Fruit fly (Drosophila melanogaster): ENCODE measurements around the gene CG6276.

CG6276 gene

DNA sequence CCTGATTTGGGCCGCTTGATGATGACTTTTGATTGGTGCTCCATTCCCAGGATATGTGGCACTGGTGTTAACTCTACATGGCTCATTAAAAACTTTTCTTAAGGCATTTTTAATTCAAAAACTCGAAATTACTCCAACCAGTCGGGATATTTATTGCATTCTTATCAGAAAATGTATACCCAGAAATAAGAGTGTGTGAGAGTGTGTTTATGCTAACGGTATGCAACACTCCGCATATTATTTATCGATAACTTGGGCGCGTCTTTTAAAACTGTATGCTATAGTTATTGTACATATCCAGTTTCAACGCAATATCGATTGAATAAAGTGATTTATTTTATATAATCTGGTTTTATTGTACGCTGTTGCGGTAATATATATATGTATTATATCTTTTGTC is 47.6 kb upstream of the CG6276 start, which contains the start of gene CG34404 (continued):
- no peak for TF ChIP-seq abd-A (tag; optimal IDR thresholded peaks at IDR 0.05)
- peak; percentile 39 for TF ChIP-seq bbx (GFP tag; IDR thresholded peaks at IDR 0.05; ENCODE audit: partially characterized antibody)
- TF ChIP-seq CG1792 (GFP tag; optimal IDR thresholded peaks at IDR 0.05), result no peak
- no peak for TF ChIP-seq CG9215 (GFP tag; IDR thresholded peaks at IDR 0.05)
- no peak for TF ChIP-seq Chrac-16 (GFP tag; optimal IDR thresholded peaks at IDR 0.05)
- TF ChIP-seq tup (GFP tag; optimal IDR thresholded peaks at IDR 0.05), result no peak
- TF ChIP-seq hkb (optimal IDR thresholded peaks at IDR 0.05), result no peak
- no peak for TF ChIP-seq hkb (GFP tag; IDR thresholded peaks at IDR 0.05)
- TF ChIP-seq peb (GFP tag; IDR thresholded peaks at IDR 0.05), result no peak
- TF ChIP-seq Sox102F (GFP tag; optimal IDR thresholded peaks at IDR 0.05), result no peak
- TF ChIP-seq sens (GFP tag), result peak; percentile 62
- no peak for TF ChIP-seq CG6854 (GFP tag; optimal IDR thresholded peaks at IDR 0.05)
- no peak for TF ChIP-seq fd102C (GFP tag; optimal IDR thresholded peaks at IDR 0.05)
- no peak for TF ChIP-seq slbo (GFP tag; IDR thresholded peaks at IDR 0.05)
- TF ChIP-seq CG3281 (GFP tag; optimal IDR thresholded peaks at IDR 0.05), result no peak
- no peak for TF ChIP-seq CG7372 (GFP tag; IDR thresholded peaks at IDR 0.05)
- no peak for TF ChIP-seq CG17186 (GFP tag; optimal IDR thresholded peaks at IDR 0.05)
- TF ChIP-seq Sox100B (GFP tag; optimal IDR thresholded peaks at IDR 0.05), result no peak
- TF ChIP-seq unpg (GFP tag; optimal IDR thresholded peaks at IDR 0.05), result peak; percentile 6
- no peak for TF ChIP-seq CG3726 (GFP tag; IDR thresholded peaks at IDR 0.05)
- peak; percentile 22; the same call in 1 of the 2 replicates for TF ChIP-seq sob (GFP tag; IDR thresholded peaks at IDR 0.05)
- TF ChIP-seq CG8359 (GFP tag; optimal IDR thresholded peaks at IDR 0.05; ENCODE audit: borderline replicate concordance), result no peak
- TF ChIP-seq CG7839 (tag; optimal IDR thresholded peaks at IDR 0.05), result no peak
- TF ChIP-seq hbn (GFP tag; IDR thresholded peaks at IDR 0.05; ENCODE audit: partially characterized antibody), result no peak
- no peak for TF ChIP-seq CG4360 (GFP tag; IDR thresholded peaks at IDR 0.05)
- no peak for TF ChIP-seq Usf (GFP tag; optimal IDR thresholded peaks at IDR 0.05)
- no peak for TF ChIP-seq BtbVII (GFP tag; optimal IDR thresholded peaks at IDR 0.05)
- TF ChIP-seq tin (GFP tag; optimal IDR thresholded peaks at IDR 0.05), result no peak
- no peak for TF ChIP-seq CG13123 (GFP tag; optimal IDR thresholded peaks at IDR 0.05)
- peak; percentile 62 for TF ChIP-seq CG13287 (GFP tag; IDR thresholded peaks at IDR 0.05; ENCODE audit: partially characterized antibody)
- TF ChIP-seq CG32772 (GFP tag; IDR thresholded peaks at IDR 0.05), result no peak
- no peak for TF ChIP-seq da (GFP tag; optimal IDR thresholded peaks at IDR 0.05)
- TF ChIP-seq ap (GFP tag; IDR thresholded peaks at IDR 0.05), result no peak
- TF ChIP-seq HmgZ (tag; optimal IDR thresholded peaks at IDR 0.05), result no peak
- no peak for TF ChIP-seq tx (GFP tag; optimal IDR thresholded peaks at IDR 0.05)
- no peak for TF ChIP-seq CG6813 (GFP tag; optimal IDR thresholded peaks at IDR 0.05)
- TF ChIP-seq tna (GFP tag; IDR thresholded peaks at IDR 0.05; ENCODE audit: partially characterized antibody), result no peak; the same call in 1 of the 2 replicates
- TF ChIP-seq trem (tag; optimal IDR thresholded peaks at IDR 0.05), result no peak
- TF ChIP-seq B-H1 (GFP tag; IDR thresholded peaks at IDR 0.05), result no peak
- no peak for TF ChIP-seq Hr3 (GFP tag; optimal IDR thresholded peaks at IDR 0.05)
- TF ChIP-seq CG34224 (GFP tag; IDR thresholded peaks at IDR 0.05; ENCODE audit: partially characterized antibody), result no peak
- no peak for TF ChIP-seq Ada2b (GFP tag; IDR thresholded peaks at IDR 0.05)
- TF ChIP-seq CG34376 (GFP tag; optimal IDR thresholded peaks at IDR 0.05), result no peak
- no peak for TF ChIP-seq CG12744 (GFP tag; optimal IDR thresholded peaks at IDR 0.05)
- no peak for TF ChIP-seq bcd (GFP tag; optimal IDR thresholded peaks at IDR 0.05)
- TF ChIP-seq Hsf (GFP tag; optimal IDR thresholded peaks at IDR 0.05), result no peak
- no peak for TF ChIP-seq sima (GFP tag; optimal IDR thresholded peaks at IDR 0.05)
- no peak for TF ChIP-seq CG3995 (GFP tag; optimal IDR thresholded peaks at IDR 0.05)
- no peak for TF ChIP-seq Bgb (GFP tag; IDR thresholded peaks at IDR 0.05; ENCODE audit: partially characterized antibody)
- no peak for TF ChIP-seq bowl (GFP tag; IDR thresholded peaks at IDR 0.05)
- 0 out of 4 replicates have a peak, but pooled peaks have one; percentile 57 for TF ChIP-seq chinmo (GFP tag; IDR thresholded peaks at IDR 0.05; ENCODE audit: partially characterized antibody)
- peak; percentile 4 for TF ChIP-seq her (GFP tag; optimal IDR thresholded peaks at IDR 0.05)

All from whole organism, embryonic.